Worm (Caenorhabditis elegans): ENCODE data around the gene prx-3.

DNA sequence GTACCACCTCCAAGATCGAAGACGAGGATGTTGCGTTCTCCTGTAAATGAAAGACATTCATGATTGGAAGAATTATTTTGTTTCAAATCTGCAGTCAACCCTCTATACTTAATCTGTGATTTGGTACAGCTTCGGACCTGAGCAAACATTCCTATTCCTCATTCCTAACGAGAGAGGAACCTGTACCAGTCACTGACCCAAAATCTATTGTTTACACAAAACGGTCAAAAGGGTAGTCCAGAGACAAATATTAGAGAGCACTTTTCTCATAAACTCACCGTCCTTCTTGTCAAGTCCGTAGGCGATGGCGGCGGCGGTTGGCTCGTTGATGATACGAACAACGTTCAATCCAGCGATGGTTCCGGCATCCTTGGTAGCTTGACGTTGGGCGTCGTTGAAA, 21.9 kb downstream of the prx-3 start:
- no peak for TF ChIP-seq him-1 (tag; optimal IDR thresholded peaks at IDR 0.05)
- TF ChIP-seq dao-5 (tag; optimal IDR thresholded peaks at IDR 0.05): no peak

All from whole organism, L4/young adult.